Fruit fly (Drosophila melanogaster): ENCODE results near the gene CG8861.

Gene CG8861

DNA sequence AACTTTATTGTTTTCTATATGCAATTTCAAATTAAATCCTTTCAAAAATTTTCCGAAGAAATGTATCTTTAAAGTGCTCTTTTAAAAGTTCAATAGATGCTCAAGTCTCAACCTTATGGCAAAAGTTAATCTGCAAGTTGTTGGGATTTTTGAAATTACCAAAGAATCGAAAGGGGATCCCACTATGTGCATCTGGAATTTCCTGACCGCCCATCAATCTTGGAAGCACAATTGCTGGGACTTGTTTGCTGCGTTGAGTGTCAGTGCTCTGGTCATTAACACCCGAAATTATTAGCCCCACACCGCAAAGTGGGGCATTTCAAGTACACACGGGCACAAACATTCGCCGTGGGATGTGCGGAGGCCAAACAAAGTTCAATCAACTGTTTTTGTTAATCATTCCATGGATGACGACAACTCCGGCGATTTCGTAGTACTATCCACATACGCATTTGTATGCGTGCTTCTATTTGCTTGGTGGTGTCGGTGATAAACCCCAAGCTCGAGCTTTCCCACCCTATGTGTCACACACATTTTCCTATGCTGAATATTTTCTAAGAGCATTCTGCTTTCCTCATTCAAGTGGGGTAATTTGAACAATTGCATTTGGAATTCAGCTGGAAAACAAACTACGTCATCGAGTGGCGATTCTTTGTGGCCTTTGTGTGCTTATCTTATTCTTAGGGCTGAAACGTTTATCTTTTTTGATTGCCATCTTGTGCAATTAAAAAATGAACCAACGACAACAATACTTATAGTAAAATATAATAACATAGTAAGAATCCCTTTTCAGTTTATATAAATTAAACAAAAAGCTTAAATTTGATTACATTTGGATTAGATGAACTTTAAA, 9.3 kb upstream of the CG8861 start:
- TF ChIP-seq CG17801 (GFP tag; optimal IDR thresholded peaks at IDR 0.05; ENCODE audit: partially characterized antibody) = no peak

DNA sequence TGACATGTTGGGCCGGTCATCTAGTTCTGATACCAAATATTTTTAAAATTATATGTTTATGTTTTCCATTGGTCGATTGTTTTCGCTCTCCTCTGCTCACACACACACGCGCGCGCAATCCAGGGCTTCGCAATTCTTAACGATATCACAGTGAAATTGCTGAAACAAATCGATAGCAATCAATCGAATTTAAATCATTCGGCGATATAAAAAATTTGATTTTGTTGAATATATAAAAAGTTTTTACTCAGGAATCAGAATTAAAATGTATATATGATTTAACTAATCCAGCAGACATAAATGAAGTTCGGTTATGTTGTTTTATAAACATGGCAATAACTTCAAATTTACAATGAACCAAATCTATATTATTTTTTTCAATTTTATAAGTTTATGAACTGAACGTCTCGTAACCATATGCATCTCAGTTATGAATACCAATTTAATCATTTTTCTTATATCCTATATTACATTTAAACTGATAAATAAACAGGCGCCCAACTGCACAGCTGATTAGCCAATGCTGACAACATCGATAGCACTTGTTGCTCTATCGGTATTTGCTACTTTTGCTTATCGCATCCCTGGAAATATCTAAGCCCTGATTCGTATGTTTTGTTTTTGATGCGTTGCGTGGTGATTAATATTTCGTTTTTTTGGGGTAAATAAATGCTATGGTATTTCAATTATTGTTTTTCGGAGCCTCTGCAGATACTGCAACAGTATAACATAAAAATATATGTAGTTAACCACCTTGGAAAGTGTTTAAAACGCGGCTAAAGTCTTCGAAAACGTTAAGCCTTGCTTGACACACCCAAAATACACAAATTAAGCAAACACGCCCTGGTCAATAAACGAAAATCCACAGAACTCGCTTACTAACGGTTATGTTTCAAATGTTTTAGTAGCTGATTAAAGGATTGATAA, 6.5 kb upstream of the CG8861 start, which contains the start of the genes Aduk and pasi2:
Gene Aduk (minus strand): TSS at position 123 of the 927 bp plus-strand sequence.
Gene pasi2 (plus strand): TSS at position 579 of the 927 bp plus-strand sequence.
- TF ChIP-seq CG17801 (GFP tag; optimal IDR thresholded peaks at IDR 0.05; ENCODE audit: partially characterized antibody) = no peak

DNA sequence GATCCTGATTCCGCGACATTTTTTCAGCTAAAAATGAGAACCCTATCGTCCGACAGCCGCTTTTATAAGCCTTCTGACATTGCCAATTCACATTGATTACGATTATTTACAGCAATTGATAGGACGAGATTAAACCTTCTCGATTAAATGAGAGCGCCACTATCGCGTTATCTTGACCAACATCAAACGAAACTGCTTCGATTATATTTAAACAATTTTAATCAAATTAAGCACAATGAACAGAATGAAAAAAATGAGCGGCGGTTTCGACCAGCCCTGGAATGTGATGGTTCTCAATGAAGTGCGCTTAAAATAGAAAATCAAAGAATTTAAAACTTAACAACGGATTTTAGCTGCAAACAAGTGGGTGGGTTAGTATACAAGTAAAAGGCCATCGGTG, 3.5 kb upstream of the CG8861 start, which contains the start of gene CG16749:
Gene CG16749 (minus strand): TSS at position 25 of the 400 bp plus-strand sequence.
- TF ChIP-seq CG17801 (GFP tag; optimal IDR thresholded peaks at IDR 0.05; ENCODE audit: partially characterized antibody) = no peak

DNA sequence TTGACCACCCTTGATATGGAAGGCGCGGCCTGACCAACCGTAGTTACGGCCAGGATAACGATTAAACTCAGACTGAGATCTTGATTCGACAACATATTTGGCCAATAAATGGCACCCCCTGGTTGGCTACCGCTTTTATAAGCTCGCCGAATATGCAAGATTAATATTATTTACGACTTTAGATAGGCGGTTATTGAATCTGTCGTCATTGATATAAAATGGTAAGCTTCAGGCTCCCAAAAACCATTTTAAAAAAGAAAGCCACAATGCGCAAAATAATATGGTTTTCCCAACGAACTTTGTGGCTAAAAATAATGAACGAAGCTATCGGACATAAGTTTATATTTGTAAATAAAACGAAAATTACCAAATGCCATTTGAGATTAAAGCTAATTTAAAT, 1.9 kb upstream of the CG8861 start, which contains the start of gene CG12951:
Gene CG12951 (minus strand): TSS at position 101 of the 400 bp plus-strand sequence.
- no peak for TF ChIP-seq CG17801 (GFP tag; optimal IDR thresholded peaks at IDR 0.05; ENCODE audit: partially characterized antibody)

DNA sequence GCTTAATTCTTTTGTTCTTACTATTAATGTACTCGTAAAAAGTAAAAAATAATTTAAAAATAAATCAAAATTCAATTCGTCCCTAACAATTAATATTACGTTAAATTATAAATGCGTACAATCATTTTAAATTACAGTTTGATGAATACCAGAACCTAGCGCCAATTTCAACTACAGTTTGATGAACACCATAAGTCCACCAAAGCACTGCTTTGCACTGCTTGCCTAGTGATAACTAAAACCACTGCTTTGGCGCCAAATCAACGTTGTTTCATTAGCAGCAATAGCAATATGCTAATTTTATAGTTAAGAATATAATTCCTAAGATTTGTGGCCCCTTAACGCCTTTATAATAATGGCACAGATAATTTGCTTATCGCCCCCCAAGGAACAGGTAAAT, 501 bp upstream of the CG8861 start:
- TF ChIP-seq CG17801 (GFP tag; optimal IDR thresholded peaks at IDR 0.05; ENCODE audit: partially characterized antibody) = no peak

DNA sequence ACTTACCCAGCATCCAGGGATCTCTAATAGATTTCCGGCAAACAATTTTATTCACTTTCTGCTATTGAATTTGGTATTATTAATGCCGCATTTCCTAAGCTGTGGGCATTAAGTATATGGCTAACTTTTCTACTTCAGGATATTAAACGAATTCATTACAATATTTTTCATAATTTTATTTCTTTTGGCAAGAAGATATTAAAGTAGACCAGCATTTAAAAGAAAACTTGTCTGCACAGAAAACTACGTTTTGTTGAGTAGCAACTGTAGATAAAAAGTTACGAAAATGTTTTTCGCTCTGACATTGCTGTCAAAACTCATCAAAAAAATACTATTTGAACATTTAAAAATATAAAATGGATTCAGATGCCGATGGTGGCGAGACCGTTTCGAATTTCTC, 6.8 kb downstream of the CG8861 start, which contains the start of gene HP1e:
Gene HP1e (plus strand): TSS at position 301 of the 400 bp plus-strand sequence.
- no peak for TF ChIP-seq CG17801 (GFP tag; optimal IDR thresholded peaks at IDR 0.05; ENCODE audit: partially characterized antibody)

DNA sequence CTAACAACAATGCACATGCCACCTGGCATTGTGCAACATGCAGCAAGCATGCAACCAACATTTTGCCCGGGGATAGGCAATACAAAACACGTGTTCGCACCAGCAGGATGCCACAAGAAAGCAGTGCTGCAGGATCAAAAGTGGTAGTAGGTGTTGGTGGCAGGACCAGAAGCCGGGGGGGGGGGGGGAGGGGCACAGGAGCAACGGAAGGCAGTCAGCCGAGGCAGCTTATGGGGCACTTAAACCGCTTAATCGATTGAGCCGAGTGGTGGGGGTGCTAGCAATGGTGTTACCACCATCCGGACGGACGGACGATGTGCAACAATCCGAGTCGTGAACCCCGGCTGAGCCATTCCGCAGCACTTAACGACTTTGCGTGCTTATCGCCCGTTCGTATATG, 31.1 kb downstream of the CG8861 start:
- TF ChIP-seq CG17801 (GFP tag; optimal IDR thresholded peaks at IDR 0.05; ENCODE audit: partially characterized antibody) = no peak

DNA sequence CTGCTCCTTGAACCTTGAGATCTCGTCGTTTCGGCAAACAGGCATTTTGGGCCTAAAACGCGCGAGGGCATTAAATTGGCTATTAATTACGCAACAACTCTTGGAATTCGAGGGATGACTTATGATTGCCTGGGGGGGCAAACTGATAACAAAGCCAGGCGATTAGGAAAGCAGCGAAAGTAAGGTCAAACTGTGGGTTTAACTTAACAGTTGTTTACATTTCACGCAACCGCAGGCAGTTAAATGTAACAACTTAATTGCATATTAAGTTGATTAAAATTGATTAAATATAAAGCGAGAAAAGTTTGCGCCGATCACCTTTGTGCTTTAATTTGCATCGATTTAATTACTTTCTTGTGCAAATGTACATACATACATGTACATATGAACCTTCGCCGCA, 40.6 kb downstream of the CG8861 start:
- TF ChIP-seq CG17801 (GFP tag; optimal IDR thresholded peaks at IDR 0.05; ENCODE audit: partially characterized antibody) = no peak

DNA sequence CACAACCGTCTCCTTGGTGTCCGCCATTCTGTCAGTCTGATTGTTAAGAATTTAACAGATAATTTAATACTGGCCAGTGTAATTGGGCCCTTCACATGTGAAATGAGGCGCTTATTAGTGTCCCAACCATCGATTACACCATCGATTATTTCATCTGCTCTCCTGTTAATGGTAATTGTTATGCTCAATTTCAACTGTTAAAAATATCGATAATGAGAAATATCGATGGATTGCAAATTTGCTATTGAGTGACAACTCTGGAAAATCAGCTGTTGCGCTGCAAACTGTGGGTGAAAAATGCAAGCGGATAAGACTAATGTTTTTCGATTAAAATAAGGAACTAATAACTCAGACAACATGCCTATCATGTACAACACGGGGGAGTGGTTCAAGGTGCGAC, 61.5 kb downstream of the CG8861 start, which contains the start of the genes TrpRS and Vps16A:
Gene TrpRS (minus strand): TSS at position 140 of the 400 bp plus-strand sequence.
Gene Vps16A (plus strand): TSS at position 255 of the 400 bp plus-strand sequence.
- TF ChIP-seq CG17801 (GFP tag; optimal IDR thresholded peaks at IDR 0.05; ENCODE audit: partially characterized antibody) = peak; percentile 41

DNA sequence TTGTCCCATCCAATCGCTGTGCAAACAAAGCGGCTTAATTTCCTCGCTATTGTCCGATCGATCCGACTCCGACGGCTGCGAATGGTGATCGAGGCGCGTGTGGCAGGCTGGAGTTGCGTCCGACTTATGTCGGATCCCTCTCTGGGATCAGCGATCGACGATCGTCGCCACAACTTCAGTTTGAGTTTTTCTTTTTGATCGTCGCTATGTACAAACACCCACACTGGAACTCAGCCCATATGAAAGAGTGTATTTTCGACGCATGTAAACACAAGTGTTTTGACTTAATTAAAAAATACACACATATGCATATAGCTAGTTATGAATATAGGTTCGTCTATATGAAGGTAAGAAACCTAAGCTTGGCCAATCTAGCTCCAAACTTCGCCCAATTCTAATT, 64.3 kb downstream of the CG8861 start, which contains the start of gene sage:
Gene sage (minus strand): TSS at position 101 of the 400 bp plus-strand sequence.
- TF ChIP-seq CG17801 (GFP tag; optimal IDR thresholded peaks at IDR 0.05; ENCODE audit: partially characterized antibody) = no peak

DNA sequence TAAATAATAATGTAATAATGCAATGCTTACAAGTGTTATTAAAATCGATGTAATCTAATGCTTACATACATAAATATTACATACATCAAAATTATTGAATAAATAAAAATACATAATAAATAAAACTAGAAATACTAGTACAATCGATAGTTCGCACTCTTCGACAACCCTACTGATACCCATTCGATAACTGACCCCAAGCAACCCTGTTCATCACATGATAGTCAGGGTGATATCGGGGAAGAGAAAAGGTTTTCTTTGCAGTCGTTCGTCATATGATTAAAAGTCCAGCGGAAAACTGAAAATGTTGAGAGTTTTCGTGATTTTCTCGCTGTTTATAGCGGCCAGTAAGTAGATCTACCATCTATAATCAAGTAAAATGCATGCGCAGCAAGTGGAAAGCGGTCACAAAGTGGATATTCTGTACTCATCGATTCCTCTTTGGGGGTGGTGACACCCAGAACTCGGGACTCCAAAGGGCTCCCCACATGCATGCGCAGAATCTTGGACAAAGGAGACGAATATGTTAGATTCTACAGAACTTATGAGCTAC, 67.8 kb downstream of the CG8861 start, which contains the start of gene ATP6AP2:
Gene ATP6AP2 (plus strand): TSS at position 218 of the 553 bp plus-strand sequence.
- TF ChIP-seq CG17801 (GFP tag; optimal IDR thresholded peaks at IDR 0.05; ENCODE audit: partially characterized antibody) = peak; percentile 76

DNA sequence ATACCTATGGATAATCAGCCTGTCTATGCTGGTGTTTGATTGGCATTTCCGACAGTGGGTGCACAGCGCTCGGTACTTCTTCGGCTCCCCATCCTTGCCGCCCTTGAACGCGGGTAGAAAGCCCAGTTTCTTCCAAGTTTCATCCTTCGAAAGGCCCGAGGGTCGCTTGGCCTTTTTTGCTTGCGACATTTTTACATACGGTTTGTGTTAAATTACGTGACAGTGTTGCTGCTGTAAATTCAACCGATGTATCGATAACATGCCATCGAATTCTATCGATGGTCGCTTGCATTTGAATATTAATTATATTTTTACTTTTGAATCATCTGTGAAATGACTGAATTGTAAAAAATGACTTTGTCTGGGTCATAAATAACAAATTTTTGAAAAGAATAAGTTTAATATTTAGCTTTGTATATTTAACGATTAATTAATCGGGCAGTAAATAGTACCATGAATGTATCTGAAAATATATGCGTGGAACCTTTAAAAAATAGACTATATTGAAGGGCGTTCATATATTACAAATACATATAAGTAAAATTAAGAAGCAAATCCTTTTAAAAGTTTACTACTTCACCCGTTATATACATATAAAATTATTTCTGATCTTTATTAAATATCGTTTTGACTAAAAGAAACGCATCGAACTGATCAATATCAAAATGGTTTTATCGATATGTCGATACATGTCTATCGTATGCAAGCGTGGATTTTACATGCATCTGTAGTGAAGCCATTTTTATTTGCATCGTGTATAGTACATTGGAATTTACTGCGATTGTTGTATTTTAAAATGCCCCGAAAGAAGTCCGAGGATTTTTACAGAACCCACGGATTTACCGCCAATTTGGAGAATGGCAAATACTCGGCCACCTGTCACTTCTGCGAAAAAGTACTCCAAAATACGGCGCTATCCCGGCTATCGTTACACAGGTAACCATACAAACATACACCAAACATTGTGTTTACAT, 69.8 kb downstream of the CG8861 start, which contains the start of the genes Ibf2 and Ibf1:
Gene Ibf2 (minus strand): TSS at position 250 of the 974 bp plus-strand sequence.
Gene Ibf1 (plus strand): TSS at position 713 of the 974 bp plus-strand sequence.
- no peak for TF ChIP-seq CG17801 (GFP tag; optimal IDR thresholded peaks at IDR 0.05; ENCODE audit: partially characterized antibody)

DNA sequence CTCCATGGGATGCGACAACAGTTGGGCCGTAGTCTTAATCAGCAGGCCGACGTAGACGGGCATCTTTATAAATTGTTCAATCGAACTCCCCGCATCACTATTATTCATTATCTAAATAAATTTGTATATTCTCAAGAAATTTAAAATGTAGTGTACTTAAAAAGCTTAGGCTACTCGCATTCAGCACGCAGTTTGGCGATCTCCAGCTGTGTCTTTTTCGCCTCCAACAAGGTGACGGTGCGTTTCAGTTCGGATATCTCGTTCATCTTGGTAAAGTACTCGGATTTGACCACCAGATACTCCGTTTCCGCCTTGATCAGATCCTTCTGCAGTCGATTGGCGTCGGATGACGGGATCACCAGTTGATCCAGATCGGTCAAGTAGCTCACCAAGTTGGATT, 70.7 kb downstream of the CG8861 start, which contains the start of gene CG16736:
Gene CG16736 (minus strand): TSS at position 101 of the 400 bp plus-strand sequence.
- no peak for TF ChIP-seq CG17801 (GFP tag; optimal IDR thresholded peaks at IDR 0.05; ENCODE audit: partially characterized antibody)

Measured in ovary, adult (tissue).